Fruit fly (Drosophila melanogaster): ENCODE measurements around the gene Saf-B.
A peak's percentile ranks its signal among the peaks of the same experiment; 100 is the strongest.

Gene Saf-B

dm6 chr3R:24810844-24811625, 6.2 kb upstream of the Saf-B start (continued):
- TF ChIP-seq lov (optimal IDR thresholded peaks at IDR 0.05): no peak
- peak; percentile 73; the same call in 2 of the 3 replicates for TF ChIP-seq lov (GFP tag; IDR thresholded peaks at IDR 0.05)
- peak; percentile 81 for TF ChIP-seq odd (GFP tag; optimal IDR thresholded peaks at IDR 0.05)
- TF ChIP-seq MTF-1 (GFP tag; optimal IDR thresholded peaks at IDR 0.05; ENCODE audit: borderline replicate concordance): peak; percentile 78
- TF ChIP-seq CG6854 (GFP tag; optimal IDR thresholded peaks at IDR 0.05): peak; percentile 77
- TF ChIP-seq Bdp1 (GFP tag; optimal IDR thresholded peaks at IDR 0.05): peak; percentile 70
- peak; percentile 93 for TF ChIP-seq CG18599 (GFP tag; optimal IDR thresholded peaks at IDR 0.05)
- 0 out of 3 replicates have a peak, but pooled peaks have one; percentile 18 for TF ChIP-seq z (GFP tag; IDR thresholded peaks at IDR 0.05)
- peak; percentile 17 for TF ChIP-seq pzg (GFP tag; optimal IDR thresholded peaks at IDR 0.05)
- TF ChIP-seq emc (GFP tag; optimal IDR thresholded peaks at IDR 0.05): peak; percentile 83
- TF ChIP-seq CG12391 (tag; optimal IDR thresholded peaks at IDR 0.05): peak; percentile 85
- no peak for TF ChIP-seq CG14860 (GFP tag; IDR thresholded peaks at IDR 0.05; ENCODE audit: partially characterized antibody)
- no peak for TF ChIP-seq Abd-B (GFP tag; optimal IDR thresholded peaks at IDR 0.05)
- peak; percentile 83 for TF ChIP-seq CG31441 (GFP tag; IDR thresholded peaks at IDR 0.05)
- no peak for TF ChIP-seq sna (GFP tag; IDR thresholded peaks at IDR 0.05; ENCODE audit: partially characterized antibody)
- TF ChIP-seq Adf1 (GFP tag; IDR thresholded peaks at IDR 0.05): peak; percentile 65
- no peak for TF ChIP-seq Dref (GFP tag; IDR thresholded peaks at IDR 0.05)
- TF ChIP-seq CG14965 (GFP tag; optimal IDR thresholded peaks at IDR 0.05; ENCODE audit: borderline replicate concordance): no peak
- TF ChIP-seq zen (tag; optimal IDR thresholded peaks at IDR 0.05): peak; percentile 49
- peak; percentile 33 for TF ChIP-seq CG17186 (GFP tag; optimal IDR thresholded peaks at IDR 0.05)
- peak; percentile 95 for TF ChIP-seq CG15269 (tag; optimal IDR thresholded peaks at IDR 0.05)
- TF ChIP-seq zf30C (GFP tag; optimal IDR thresholded peaks at IDR 0.05): no peak
- TF ChIP-seq gt (GFP tag; IDR thresholded peaks at IDR 0.05): no peak
- TF ChIP-seq CG2199 (GFP tag; IDR thresholded peaks at IDR 0.05): peak; percentile 77; the same call in 2 of the 3 replicates
- peak; percentile 87 for TF ChIP-seq sisA (GFP tag; IDR thresholded peaks at IDR 0.05)
- TF ChIP-seq HLH3B (GFP tag; IDR thresholded peaks at IDR 0.05): peak; percentile 89
- peak; percentile 76; the same call in 2 of the 3 replicates for TF ChIP-seq CG11560 (tag; IDR thresholded peaks at IDR 0.05)
- TF ChIP-seq CG16813 (GFP tag; IDR thresholded peaks at IDR 0.05; ENCODE audit: partially characterized antibody): no peak
- peak; percentile 73 for TF ChIP-seq CG13123 (GFP tag; optimal IDR thresholded peaks at IDR 0.05)
- TF ChIP-seq dmrt99B (tag; optimal IDR thresholded peaks at IDR 0.05): no peak
- peak; percentile 50; the same call in 1 of the 2 replicates for TF ChIP-seq ro (GFP tag; IDR thresholded peaks at IDR 0.05)
- TF ChIP-seq danr (GFP tag; IDR thresholded peaks at IDR 0.05): peak; percentile 75
- peak; percentile 40 for TF ChIP-seq dmrt11E (tag; optimal IDR thresholded peaks at IDR 0.05)
- TF ChIP-seq CG15011 (GFP tag; optimal IDR thresholded peaks at IDR 0.05): peak; percentile 78
- TF ChIP-seq CG5180 (GFP tag; optimal IDR thresholded peaks at IDR 0.05): no peak
- TF ChIP-seq trem (tag; optimal IDR thresholded peaks at IDR 0.05): peak; percentile 27
- peak; percentile 8 for TF ChIP-seq CG8290 (GFP tag; optimal IDR thresholded peaks at IDR 0.05)
- peak in 1 of 2 experiments; percentile 98 for TF ChIP-seq CG8290 (tag; optimal IDR thresholded peaks at IDR 0.05)
- peak; percentile 92 for TF ChIP-seq CG12659 (GFP tag; optimal IDR thresholded peaks at IDR 0.05)
- no peak for TF ChIP-seq CG8359 (GFP tag; optimal IDR thresholded peaks at IDR 0.05; ENCODE audit: borderline replicate concordance)
- TF ChIP-seq crol (GFP tag; IDR thresholded peaks at IDR 0.05): 0 out of 2 replicates have a peak, but pooled peaks have one; percentile 21
- peak; percentile 78 for TF ChIP-seq corto (GFP tag; optimal IDR thresholded peaks at IDR 0.05)
- peak; percentile 89 for TF ChIP-seq ken (GFP tag; IDR thresholded peaks at IDR 0.05)
- peak; percentile 76 for TF ChIP-seq CG9437 (GFP tag; optimal IDR thresholded peaks at IDR 0.05)
- peak; percentile 41 for TF ChIP-seq Lhr (GFP tag; optimal IDR thresholded peaks at IDR 0.05)
- TF ChIP-seq Antp (GFP tag; optimal IDR thresholded peaks at IDR 0.05): peak; percentile 79
- peak; percentile 77 for TF ChIP-seq shn (GFP tag; optimal IDR thresholded peaks at IDR 0.05)
- peak; percentile 73 for TF ChIP-seq CG30431 (GFP tag; optimal IDR thresholded peaks at IDR 0.05)

All from whole organism, embryonic.